Fruit fly (Drosophila melanogaster) whole organism, embryonic: ENCODE measurements around the gene CG2129.
A peak's percentile ranks its signal among the peaks of the same experiment; 100 is the strongest.

Experiments
- CG10267 ChIP-seq: fragments of 200-800 bp; sonication (Bioruptor generic); optimal IDR thresholded peaks from 2 replicates; lab custom pipeline; 2018; ENCODE audit warnings: missing biosample characterization, mild to moderate bottlenecking, missing genetic modification characterization, moderate library complexity
- CG12391 ChIP-seq: fragments of 200-800 bp; sonication (Bioruptor generic); optimal IDR thresholded peaks from 3 replicates; lab custom pipeline; 2018; ENCODE audit warnings: missing biosample characterization, mild to moderate bottlenecking, missing genetic modification characterization, moderate library complexity
- CG12744 ChIP-seq: fragments of 200-800 bp; sonication (Bioruptor generic); optimal IDR thresholded peaks from 2 replicates; lab custom pipeline; 2016; ENCODE audit warnings: missing biosample characterization, missing genetic modification characterization
- CG12942 ChIP-seq: fragments of 200-800 bp; sonication (Bioruptor generic); optimal IDR thresholded peaks from 3 replicates; lab custom pipeline; 2016; ENCODE audit warnings: missing biosample characterization, missing genetic modification characterization
- CG1529 ChIP-seq: fragments of 200-800 bp; sonication (Bioruptor generic); optimal IDR thresholded peaks from 3 replicates; lab custom pipeline; 2018; ENCODE audit warnings: missing biosample characterization, missing genetic modification characterization
- CG30020 ChIP-seq: fragments of 200-800 bp; optimal IDR thresholded peaks from 2 replicates; lab custom pipeline; 2019; ENCODE audit warnings: missing biosample characterization, mild to moderate bottlenecking, missing genetic modification characterization, moderate library complexity
- CG30403 ChIP-seq: fragments of 200-800 bp; sonication (Bioruptor generic); optimal IDR thresholded peaks from 3 replicates; lab custom pipeline; 2016; ENCODE audit warnings: missing biosample characterization, missing genetic modification characterization
- CG3838 ChIP-seq: fragments of 200-800 bp; sonication (Bioruptor generic); optimal IDR thresholded peaks from 3 replicates; lab custom pipeline; 2016; ENCODE audit warnings: missing biosample characterization, missing genetic modification characterization
- CG6254 ChIP-seq: fragments of 200-800 bp; sonication (Bioruptor generic); optimal IDR thresholded peaks from 3 replicates; lab custom pipeline; 2017; ENCODE audit warnings: mild to moderate bottlenecking, missing biosample characterization, missing genetic modification reagents, missing genetic modification characterization
- CG6654 ChIP-seq: fragments of 200-800 bp; sonication (Bioruptor generic); optimal IDR thresholded peaks from 2 replicates; lab custom pipeline; 2017; ENCODE audit warnings: missing biosample characterization, mild to moderate bottlenecking, missing genetic modification characterization
- CG6854 ChIP-seq: fragments of 200-800 bp; sonication (Bioruptor generic); optimal IDR thresholded peaks from 3 replicates; lab custom pipeline; 2017; ENCODE audit warnings: missing biosample characterization, mild to moderate bottlenecking, missing genetic modification characterization
- CG7357 ChIP-seq: fragments of 200-800 bp; sonication (Bioruptor generic); IDR thresholded peaks from 3 replicates; pipeline ENCODE4 v1.3.6; 2022; ENCODE audit warnings: missing biosample characterization, missing genetic modification characterization
- CG7839 ChIP-seq: fragments of 200-800 bp; sonication (Bioruptor generic); optimal IDR thresholded peaks from 3 replicates; lab custom pipeline; 2018; ENCODE audit warnings: missing biosample characterization, mild to moderate bottlenecking, missing genetic modification characterization, moderate library complexity
- CG7987 ChIP-seq: fragments of 200-800 bp; sonication (Bioruptor generic); optimal IDR thresholded peaks from 2 replicates; lab custom pipeline; 2018; ENCODE audit warnings: missing biosample characterization, mild to moderate bottlenecking, missing genetic modification characterization, moderate library complexity
- CG8281 ChIP-seq: fragments of 200-800 bp; sonication (Bioruptor generic); optimal IDR thresholded peaks from 2 replicates; lab custom pipeline; 2018; ENCODE audit warnings: missing biosample characterization, mild to moderate bottlenecking, missing genetic modification characterization, moderate library complexity
- CG9876 ChIP-seq: fragments of 200-800 bp; sonication (Bioruptor generic); optimal IDR thresholded peaks from 2 replicates; lab custom pipeline; 2016; ENCODE audit warnings: missing biosample characterization, missing genetic modification characterization
- CHES-1-like ChIP-seq: fragments of 200-800 bp; sonication (Bioruptor generic); optimal IDR thresholded peaks from 2 replicates; lab custom pipeline; 2016; ENCODE audit warnings: missing biosample characterization, missing genetic modification characterization
- Dp ChIP-seq: fragments of 200-800 bp; sonication (Bioruptor generic); optimal IDR thresholded peaks from 2 replicates; lab custom pipeline; 2018; ENCODE audit warnings: missing biosample characterization, mild to moderate bottlenecking, missing genetic modification characterization, moderate library complexity
- Eip74EF ChIP-seq, 2 experiments: fragments of 200-800 bp in 1 of 2; fragments of >200 bp in 1 of 2; sonication (Bioruptor generic) in 1 of 2; optimal IDR thresholded peaks; 2 replicates each; lab custom pipeline; 2017 to 2019; ENCODE audit warnings: missing biosample characterization in 2 of 2, missing genetic modification characterization in 2 of 2, mild to moderate bottlenecking in 1 of 2, moderate library complexity in 1 of 2
- Gsc ChIP-seq: fragments of 200-800 bp; sonication (Bioruptor generic); IDR thresholded peaks from 2 replicates; pipeline ENCODE4 v1.3.6; 2022; ENCODE audit warnings: missing biosample characterization, missing genetic modification characterization
- HLH54F ChIP-seq: fragments of 200-800 bp; sonication (Bioruptor generic); optimal IDR thresholded peaks from 3 replicates; lab custom pipeline; 2016; ENCODE audit warnings: missing biosample characterization, missing genetic modification characterization
- Jarid2 ChIP-seq: fragments of 200-800 bp; sonication (Bioruptor generic); optimal IDR thresholded peaks from 3 replicates; lab custom pipeline; 2017; ENCODE audit warnings: mild to moderate bottlenecking, missing biosample characterization, missing genetic modification reagents, missing genetic modification characterization
- Lim3 ChIP-seq: fragments of 200-800 bp; sonication (Bioruptor generic); IDR thresholded peaks from 2 replicates; pipeline ENCODE4 v1.3.6; 2022; ENCODE audit warnings: missing biosample characterization, missing genetic modification characterization
- MESR4 ChIP-seq: fragments of 200-800 bp; sonication (Bioruptor generic); optimal IDR thresholded peaks from 2 replicates; lab custom pipeline; 2018; ENCODE audit warnings: missing biosample characterization, mild to moderate bottlenecking, missing genetic modification characterization, moderate library complexity
- Max ChIP-seq: fragments of 200-800 bp; sonication (Bioruptor generic); optimal IDR thresholded peaks from 2 replicates; lab custom pipeline; 2016; ENCODE audit warnings: missing biosample characterization, mild to moderate bottlenecking, missing genetic modification characterization
- Med ChIP-seq: fragments of 200-800 bp; sonication (Bioruptor generic); peaks from one replicate; lab custom pipeline; 2016; ENCODE audit warnings: missing biosample characterization, missing genetic modification characterization, mild to moderate bottlenecking, inconsistent platforms, moderate library complexity
- Mes4 ChIP-seq: fragments of 200-800 bp; sonication (Bioruptor generic); optimal IDR thresholded peaks from 2 replicates; lab custom pipeline; 2016; ENCODE audit warnings: missing biosample characterization, missing genetic modification characterization
- NFAT ChIP-seq: fragments of 200-800 bp; sonication (Bioruptor generic); IDR thresholded peaks from 2 replicates; pipeline ENCODE4 v1.3.6; 2022; ENCODE audit warnings: missing biosample characterization, missing genetic modification characterization
- Opbp ChIP-seq: fragments of 200-800 bp; sonication (Bioruptor generic); IDR thresholded peaks from 3 replicates; pipeline ENCODE4 v1.3.6; 2022; ENCODE audit warnings: missing biosample characterization, missing genetic modification characterization; ENCODE audit not compliant: partially characterized antibody
- Sin3A ChIP-seq: fragments of >200 bp; optimal IDR thresholded peaks from 2 replicates; lab custom pipeline; 2018
- Xbp1 ChIP-seq: fragments of 200-800 bp; sonication (Bioruptor generic); optimal IDR thresholded peaks from 3 replicates; lab custom pipeline; 2016; ENCODE audit warnings: missing biosample characterization, mild to moderate bottlenecking, missing genetic modification characterization
- amos ChIP-seq: fragments of 200-800 bp; sonication (Bioruptor generic); IDR thresholded peaks from 2 replicates; pipeline ENCODE4 v1.3.6; 2022; ENCODE audit warnings: missing biosample characterization, missing genetic modification characterization; ENCODE audit not compliant: partially characterized antibody
- cad ChIP-seq: fragments of >200 bp; optimal IDR thresholded peaks from 2 replicates; lab custom pipeline; 2017; ENCODE audit warnings: missing biosample characterization, missing genetic modification characterization
- dmrt99B ChIP-seq: fragments of 200-800 bp; sonication (Bioruptor generic); optimal IDR thresholded peaks from 2 replicates; lab custom pipeline; 2018; ENCODE audit warnings: missing biosample characterization, mild to moderate bottlenecking, missing genetic modification characterization, moderate library complexity
- dpn ChIP-seq, 2 experiments: fragments of 200-800 bp; sonication (Bioruptor generic); optimal IDR thresholded peaks; 3 replicates each; lab custom pipeline; 2016; ENCODE audit warnings: missing biosample characterization in 2 of 2, missing genetic modification characterization in 2 of 2
- en ChIP-seq: fragments of 200-800 bp; sonication (Bioruptor generic); optimal IDR thresholded peaks from 2 replicates; lab custom pipeline; 2016; ENCODE audit warnings: missing biosample characterization, missing genetic modification characterization
- exex ChIP-seq: fragments of 200-800 bp; sonication (Bioruptor generic); optimal IDR thresholded peaks from 4 replicates; lab custom pipeline; 2018; ENCODE audit warnings: missing biosample characterization, mild to moderate bottlenecking, missing genetic modification characterization, moderate library complexity
- eyg ChIP-seq: fragments of 200-800 bp; sonication (Bioruptor generic); optimal IDR thresholded peaks from 3 replicates; lab custom pipeline; 2016; ENCODE audit warnings: missing biosample characterization, missing genetic modification characterization
- gcm2 ChIP-seq: fragments of 200-800 bp; sonication (Bioruptor generic); optimal IDR thresholded peaks from 2 replicates; lab custom pipeline; 2016; ENCODE audit warnings: missing biosample characterization, missing genetic modification characterization
- gsb ChIP-seq: fragments of 200-800 bp; sonication (Bioruptor generic); IDR thresholded peaks from 2 replicates; pipeline ENCODE4 v1.3.6; 2022; ENCODE audit warnings: missing biosample characterization, missing genetic modification characterization
- knrl ChIP-seq: fragments of 200-800 bp; sonication (Bioruptor generic); IDR thresholded peaks from 3 replicates; pipeline ENCODE4 v1.3.6; 2022; ENCODE audit warnings: missing biosample characterization, missing genetic modification characterization; ENCODE audit not compliant: partially characterized antibody
- lbe ChIP-seq: fragments of 200-800 bp; sonication (Bioruptor generic); optimal IDR thresholded peaks from 2 replicates; lab custom pipeline; 2016; ENCODE audit warnings: missing biosample characterization, mild to moderate bottlenecking, missing genetic modification characterization
- nerfin-1 ChIP-seq: fragments of 200-800 bp; sonication (Bioruptor generic); optimal IDR thresholded peaks from 3 replicates; lab custom pipeline; 2019; ENCODE audit warnings: missing biosample characterization, mild to moderate bottlenecking, missing genetic modification characterization, moderate library complexity
- odd ChIP-seq: fragments of 200-800 bp; sonication (Bioruptor generic); optimal IDR thresholded peaks from 2 replicates; lab custom pipeline; 2017; ENCODE audit warnings: missing biosample characterization, mild to moderate bottlenecking, missing genetic modification characterization
- psq ChIP-seq: fragments of 200-800 bp; sonication (Bioruptor generic); optimal IDR thresholded peaks from 2 replicates; lab custom pipeline; 2017; ENCODE audit warnings: missing biosample characterization, missing genetic modification characterization
- sens ChIP-seq: fragments of 200-800 bp; sonication (Bioruptor generic); peaks from one replicate; lab custom pipeline; 2016; ENCODE audit warnings: missing biosample characterization, missing genetic modification characterization
- sens-2 ChIP-seq: fragments of 200-800 bp; sonication (Bioruptor generic); IDR thresholded peaks from 2 replicates; pipeline ENCODE4 v1.3.6; 2022; ENCODE audit warnings: missing biosample characterization, missing genetic modification characterization
- stc ChIP-seq: fragments of 200-800 bp; sonication (Bioruptor generic); IDR thresholded peaks from 2 replicates; pipeline ENCODE4 v1.3.6; 2022; ENCODE audit warnings: missing biosample characterization, missing genetic modification characterization
- vfl ChIP-seq: fragments of 200-800 bp; sonication (Bioruptor generic); optimal IDR thresholded peaks from 2 replicates; lab custom pipeline; 2016; ENCODE audit warnings: missing biosample characterization, missing genetic modification characterization

Gene CG2129

DNA sequence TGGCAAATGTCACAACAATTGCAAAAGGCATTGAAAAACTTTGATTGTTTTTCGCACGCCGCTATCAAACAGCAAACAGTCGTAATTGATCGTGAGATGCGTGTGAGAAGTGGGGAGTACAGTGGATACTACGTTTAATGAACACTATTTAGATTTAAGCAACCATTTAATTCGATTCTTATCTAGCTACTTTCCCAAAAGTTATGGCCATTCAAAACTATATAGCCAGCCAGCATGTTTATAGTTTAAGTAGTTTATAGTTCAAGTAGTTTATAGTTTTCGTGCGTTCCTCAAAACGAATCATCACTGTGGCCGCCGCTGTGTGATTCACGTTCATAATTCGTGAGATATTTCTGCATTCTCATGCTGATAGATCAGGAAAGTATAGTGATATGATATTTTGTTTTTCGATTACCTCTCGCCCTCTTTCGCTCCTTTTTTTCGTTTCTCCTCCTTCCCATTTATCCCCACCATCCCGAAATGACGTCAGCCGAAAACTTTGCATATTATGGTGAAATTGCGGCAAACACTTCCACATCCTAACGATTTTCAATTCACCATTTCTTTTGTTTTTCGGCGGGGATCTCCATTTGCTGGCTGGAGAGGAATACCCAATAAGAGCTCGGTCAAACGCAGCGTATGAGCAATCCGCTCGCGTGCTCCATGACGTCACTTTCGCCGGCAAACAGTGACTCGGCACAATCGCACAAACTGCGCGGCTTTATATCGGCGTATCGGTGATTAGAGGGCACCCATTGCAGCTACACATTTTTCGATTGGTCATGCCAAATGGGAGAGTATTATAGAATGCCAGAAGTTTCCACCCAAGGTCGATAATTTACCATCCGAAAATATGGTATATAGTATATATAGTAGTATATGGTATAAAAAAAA, 32.0 kb upstream of the CG2129 start (continued):
- peak; percentile 33; the same call in 1 of the 2 replicates for TF ChIP-seq stc (GFP tag; lab: Robert Waterston, UW)
- TF ChIP-seq Med (GFP tag; lab: Kevin White, UChicago): peak; percentile 94
- peak; percentile 72 for TF ChIP-seq sens (GFP tag; lab: Kevin White, UChicago)
- no peak for TF ChIP-seq CG6654 (GFP tag; lab: Kevin White, UChicago)
- no peak for TF ChIP-seq cad (GFP tag; lab: Kevin White, UChicago)
- peak; percentile 55 for TF ChIP-seq dmrt99B (tag; lab: Kevin White, UChicago)
- no peak for TF ChIP-seq nerfin-1 (tag; lab: Kevin White, UChicago)
- no peak for TF ChIP-seq en
- TF ChIP-seq Mes4: no peak
- TF ChIP-seq Xbp1 (GFP tag; lab: Kevin White, UChicago): peak; percentile 47
- peak; percentile 75 for TF ChIP-seq CG7839 (tag; lab: Kevin White, UChicago)
- TF ChIP-seq eyg (GFP tag; lab: Kevin White, UChicago): peak; percentile 43
- TF ChIP-seq CG8281: no peak
- TF ChIP-seq CG1529: no peak
- no peak for TF ChIP-seq gcm2 (GFP tag; lab: Kevin White, UChicago)
- peak; percentile 10 for TF ChIP-seq Jarid2 (GFP tag; lab: Kevin White, UChicago)
- no peak for TF ChIP-seq CG3838 (GFP tag; lab: Kevin White, UChicago)
- TF ChIP-seq CG6854 (GFP tag; lab: Kevin White, UChicago): peak; percentile 49
- no peak for TF ChIP-seq Lim3 (GFP tag; lab: Robert Waterston, UW)
- TF ChIP-seq MESR4 (GFP tag; lab: Kevin White, UChicago): no peak
- peak; percentile 76 for TF ChIP-seq vfl
- TF ChIP-seq CG7357: peak; percentile 58; the same call in 2 of the 3 replicates
- TF ChIP-seq psq (GFP tag; lab: Kevin White, UChicago): no peak
- no peak for TF ChIP-seq knrl (GFP tag; lab: Robert Waterston, UW)
- TF ChIP-seq CG30020 (tag; lab: Kevin White, UChicago): no peak
- peak; percentile 19 for TF ChIP-seq CG12942 (GFP tag; lab: Kevin White, UChicago)
- peak; percentile 72; the same call in 1 of the 2 replicates for TF ChIP-seq NFAT (GFP tag; lab: Robert Waterston, UW)
- no peak for TF ChIP-seq Eip74EF (GFP tag; optimal IDR thresholded peaks at IDR 0.05; lab: Kevin White, UChicago)
- peak; percentile 58; the same call in 1 of the 2 replicates for TF ChIP-seq gsb
- no peak for TF ChIP-seq odd (GFP tag; lab: Kevin White, UChicago)
- peak; percentile 70 for TF ChIP-seq CHES-1-like (GFP tag; lab: Kevin White, UChicago)
- peak; percentile 49 to 57 for TF ChIP-seq dpn (GFP tag; optimal IDR thresholded peaks at IDR 0.05; lab: Kevin White, UChicago)
- TF ChIP-seq Opbp (GFP tag; lab: Robert Waterston, UW): no peak
- TF ChIP-seq HLH54F (GFP tag; lab: Kevin White, UChicago): peak; percentile 63
- peak; percentile 42 for TF ChIP-seq exex (tag; lab: Kevin White, UChicago)
- TF ChIP-seq amos (GFP tag; lab: Robert Waterston, UW): no peak
- peak; percentile 52 for TF ChIP-seq CG30403 (GFP tag; lab: Kevin White, UChicago)
- no peak for TF ChIP-seq Gsc (GFP tag; lab: Robert Waterston, UW)
- TF ChIP-seq CG10267 (tag; lab: Kevin White, UChicago): no peak
- no peak for TF ChIP-seq Dp (GFP tag; lab: Kevin White, UChicago)
- TF ChIP-seq CG9876 (GFP tag; lab: Kevin White, UChicago): no peak
- no peak for TF ChIP-seq CG6254
- TF ChIP-seq Max (GFP tag; lab: Kevin White, UChicago): no peak
- peak; percentile 33 for TF ChIP-seq CG12744
- no peak for TF ChIP-seq Sin3A (lab: Kevin White, UChicago)
- TF ChIP-seq CG7987 (GFP tag; lab: Kevin White, UChicago): no peak
- TF ChIP-seq lbe: no peak
- TF ChIP-seq sens-2 (GFP tag; lab: Robert Waterston, UW): no peak
- TF ChIP-seq CG12391 (tag; lab: Kevin White, UChicago): peak; percentile 44
